Fruit fly (Drosophila melanogaster) whole organism, adult: ENCODE measurements around the gene lcs.

Experiments
- CG11617 ChIP-seq: fragments of 200-800 bp; sonication (Bioruptor generic); optimal IDR thresholded peaks from 2 replicates; lab custom pipeline; 2017; ENCODE audit warnings: mild to moderate bottlenecking, missing biosample characterization, missing genetic modification reagents, missing genetic modification characterization
- CG12768 ChIP-seq: fragments of 200-800 bp; sonication (Bioruptor generic); optimal IDR thresholded peaks from 2 replicates; lab custom pipeline; 2017; ENCODE audit warnings: missing biosample characterization, missing genetic modification characterization, mild to moderate bottlenecking, moderate library complexity, missing genetic modification reagents
- CG14711 ChIP-seq: fragments of 200-800 bp; sonication (Bioruptor generic); optimal IDR thresholded peaks from 2 replicates; lab custom pipeline; 2018; ENCODE audit warnings: missing biosample characterization, mild to moderate bottlenecking, missing genetic modification characterization, moderate library complexity
- CG1620 ChIP-seq: fragments of 200-800 bp; sonication (Bioruptor generic); optimal IDR thresholded peaks from 2 replicates; lab custom pipeline; 2016; ENCODE audit warnings: missing biosample characterization, missing genetic modification characterization
- CG33017 ChIP-seq: fragments of 200-800 bp; sonication (Bioruptor generic); optimal IDR thresholded peaks from 2 replicates; lab custom pipeline; 2018; ENCODE audit warnings: missing biosample characterization, mild to moderate bottlenecking, missing genetic modification characterization, moderate library complexity
- CG5204 ChIP-seq: fragments of 200-800 bp; sonication (Bioruptor generic); optimal IDR thresholded peaks from 2 replicates; lab custom pipeline; 2016; ENCODE audit warnings: missing biosample characterization, missing genetic modification characterization
- CG7045 ChIP-seq: fragments of 200-800 bp; sonication (Bioruptor generic); optimal IDR thresholded peaks from 2 replicates; lab custom pipeline; 2017; ENCODE audit warnings: missing biosample characterization, mild to moderate bottlenecking, missing genetic modification characterization
- CG7101 ChIP-seq: fragments of 200-800 bp; sonication (Bioruptor generic); optimal IDR thresholded peaks from 2 replicates; lab custom pipeline; 2018; ENCODE audit warnings: missing biosample characterization, mild to moderate bottlenecking, missing genetic modification characterization, moderate library complexity
- Clk ChIP-seq: fragments of 200-800 bp; sonication (Bioruptor generic); optimal IDR thresholded peaks from 2 replicates; lab custom pipeline; 2017; ENCODE audit warnings: missing biosample characterization, missing genetic modification characterization
- Crg-1 ChIP-seq: fragments of 200-800 bp; sonication (Bioruptor generic); optimal IDR thresholded peaks from 2 replicates; lab custom pipeline; 2016; ENCODE audit warnings: missing biosample characterization, missing genetic modification characterization
- Hr96 ChIP-seq: fragments of 200-800 bp; sonication (Bioruptor generic); optimal IDR thresholded peaks from 2 replicates; lab custom pipeline; 2016; ENCODE audit warnings: missing biosample characterization, missing genetic modification characterization
- Mnt ChIP-seq: fragments of 200-800 bp; sonication (Bioruptor generic); optimal IDR thresholded peaks from 2 replicates; lab custom pipeline; 2016; ENCODE audit warnings: missing biosample characterization, mild to moderate bottlenecking, missing genetic modification characterization
- bab1 ChIP-seq: fragments of 200-800 bp; sonication (Bioruptor generic); optimal IDR thresholded peaks from 3 replicates; lab custom pipeline; 2019; ENCODE audit warnings: missing biosample characterization, mild to moderate bottlenecking, missing genetic modification characterization, moderate library complexity
- cic ChIP-seq: fragments of 200-800 bp; sonication (Bioruptor generic); optimal IDR thresholded peaks from 2 replicates; lab custom pipeline; 2017; ENCODE audit warnings: missing biosample characterization, mild to moderate bottlenecking, missing genetic modification characterization, moderate library complexity
- cnc ChIP-seq, 2 experiments: fragments of >200 bp; optimal IDR thresholded peaks; 2 replicates each; lab custom pipeline; 2017
- kay ChIP-seq: fragments of 200-800 bp; sonication (Bioruptor generic); peaks from one replicate; lab custom pipeline; 2016; ENCODE audit warnings: missing biosample characterization, missing genetic modification characterization, borderline replicate concordance
- ovo ChIP-seq: fragments of 200-800 bp; sonication (Bioruptor generic); optimal IDR thresholded peaks from 2 replicates; lab custom pipeline; 2016; ENCODE audit warnings: missing biosample characterization, missing genetic modification characterization
- pad ChIP-seq: fragments of 200-800 bp; sonication (Bioruptor generic); optimal IDR thresholded peaks from 3 replicates; lab custom pipeline; 2017; ENCODE audit warnings: missing biosample characterization, missing genetic modification characterization, mild to moderate bottlenecking, moderate library complexity, missing genetic modification reagents
- tj ChIP-seq: fragments of 200-800 bp; sonication (Bioruptor generic); optimal IDR thresholded peaks from 3 replicates; lab custom pipeline; 2017; ENCODE audit warnings: missing biosample characterization, mild to moderate bottlenecking, missing genetic modification characterization, moderate library complexity
- toe ChIP-seq: fragments of 200-800 bp; sonication (Bioruptor generic); optimal IDR thresholded peaks from 2 replicates; lab custom pipeline; 2016; ENCODE audit warnings: missing biosample characterization, missing genetic modification characterization

lcs gene

DNA sequence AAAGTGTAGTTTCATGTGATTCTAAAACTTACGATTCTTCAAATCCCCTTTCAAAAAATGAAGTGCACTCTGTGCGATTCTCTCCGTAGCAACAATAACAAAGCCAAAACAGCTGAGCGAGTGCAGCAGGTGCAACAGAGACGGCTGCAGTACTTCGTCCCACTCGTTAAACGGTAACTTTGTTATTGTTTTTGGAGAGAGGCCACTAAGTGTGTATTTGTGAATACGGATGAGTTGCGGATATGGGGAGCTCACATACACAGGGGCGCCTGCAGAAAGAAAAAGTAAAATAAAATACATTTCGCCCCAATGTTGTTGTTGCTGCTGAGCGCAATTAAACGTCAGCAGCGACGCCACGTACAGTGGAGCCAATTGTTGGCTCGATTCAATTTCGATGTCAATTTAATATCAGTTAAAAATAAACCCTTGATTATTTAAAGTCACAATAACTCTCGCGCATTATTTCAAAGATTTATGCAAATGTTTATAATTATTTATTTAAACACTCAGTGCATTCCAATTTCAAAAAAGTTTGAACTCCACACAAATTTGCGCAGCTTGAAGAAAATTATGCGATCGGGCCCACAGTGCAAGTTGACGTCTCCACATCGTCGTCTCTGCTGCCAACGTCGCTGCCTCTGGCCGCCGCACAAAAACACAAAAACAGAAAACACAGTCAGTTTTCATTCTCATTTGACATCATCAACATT lies 29.6 kb downstream of the lcs start:
- peak; percentile 99 for TF ChIP-seq Crg-1 (GFP tag; lab: Kevin White, UChicago)
- peak; percentile 93 for TF ChIP-seq cic (GFP tag; lab: Kevin White, UChicago)
- TF ChIP-seq Clk (GFP tag; lab: Kevin White, UChicago) = peak; percentile 98
- peak; percentile 98 for TF ChIP-seq CG7045
- peak; percentile 96 for TF ChIP-seq tj (GFP tag; lab: Kevin White, UChicago)
- peak; percentile 96 for TF ChIP-seq CG14711 (tag; lab: Kevin White, UChicago)
- TF ChIP-seq toe (GFP tag; lab: Kevin White, UChicago) = peak; percentile 98
- peak; percentile 99 for TF ChIP-seq CG12768 (GFP tag; lab: Kevin White, UChicago)
- TF ChIP-seq CG1620 (GFP tag; lab: Kevin White, UChicago) = peak; percentile 99
- TF ChIP-seq pad = peak; percentile 96
- peak; percentile 99 for TF ChIP-seq CG7101 (tag; lab: Kevin White, UChicago)
- TF ChIP-seq Hr96 (GFP tag; lab: Kevin White, UChicago) = peak; percentile 100
- TF ChIP-seq cnc (optimal IDR thresholded peaks at IDR 0.05; lab: Kevin White, UChicago) = peak; percentile 40 to 67
- peak; percentile 99 for TF ChIP-seq ovo (GFP tag; lab: Kevin White, UChicago)
- peak; percentile 99 for TF ChIP-seq bab1 (GFP tag; lab: Kevin White, UChicago)
- TF ChIP-seq Mnt = peak; percentile 98
- peak; percentile 98 for TF ChIP-seq kay (GFP tag; lab: Kevin White, UChicago)
- peak; percentile 100 for TF ChIP-seq CG11617
- TF ChIP-seq CG33017 = peak; percentile 97
- TF ChIP-seq CG5204 (GFP tag; lab: Kevin White, UChicago) = peak; percentile 98

- peak; percentile 71 for TF ChIP-seq ovo (GFP tag; lab: Kevin White, UChicago)
- TF ChIP-seq pad = peak; percentile 93
- TF ChIP-seq Hr96 (GFP tag; lab: Kevin White, UChicago) = no peak
- peak; percentile 90 for TF ChIP-seq bab1 (GFP tag; lab: Kevin White, UChicago)
- peak; percentile 95 for TF ChIP-seq CG33017
- TF ChIP-seq CG7101 (tag; lab: Kevin White, UChicago) = peak; percentile 97
- TF ChIP-seq Mnt = peak; percentile 86
- TF ChIP-seq CG12768 (GFP tag; lab: Kevin White, UChicago) = peak; percentile 94
- TF ChIP-seq Clk (GFP tag; lab: Kevin White, UChicago) = peak; percentile 89
- TF ChIP-seq cnc (optimal IDR thresholded peaks at IDR 0.05; lab: Kevin White, UChicago) = no peak
- TF ChIP-seq CG5204 (GFP tag; lab: Kevin White, UChicago) = peak; percentile 56
- TF ChIP-seq cic (GFP tag; lab: Kevin White, UChicago) = peak; percentile 82
- peak; percentile 85 for TF ChIP-seq CG1620 (GFP tag; lab: Kevin White, UChicago)
- TF ChIP-seq CG11617 = peak; percentile 95
- peak; percentile 81 for TF ChIP-seq Crg-1 (GFP tag; lab: Kevin White, UChicago)
- peak; percentile 72 for TF ChIP-seq tj (GFP tag; lab: Kevin White, UChicago)
- peak; percentile 74 for TF ChIP-seq toe (GFP tag; lab: Kevin White, UChicago)
- peak; percentile 91 for TF ChIP-seq CG14711 (tag; lab: Kevin White, UChicago)
- peak; percentile 93 for TF ChIP-seq CG7045
- no peak for TF ChIP-seq kay (GFP tag; lab: Kevin White, UChicago)
Observed at dm6 chrX:21366311-21366990, 30.7 kb downstream of the lcs start.

DNA sequence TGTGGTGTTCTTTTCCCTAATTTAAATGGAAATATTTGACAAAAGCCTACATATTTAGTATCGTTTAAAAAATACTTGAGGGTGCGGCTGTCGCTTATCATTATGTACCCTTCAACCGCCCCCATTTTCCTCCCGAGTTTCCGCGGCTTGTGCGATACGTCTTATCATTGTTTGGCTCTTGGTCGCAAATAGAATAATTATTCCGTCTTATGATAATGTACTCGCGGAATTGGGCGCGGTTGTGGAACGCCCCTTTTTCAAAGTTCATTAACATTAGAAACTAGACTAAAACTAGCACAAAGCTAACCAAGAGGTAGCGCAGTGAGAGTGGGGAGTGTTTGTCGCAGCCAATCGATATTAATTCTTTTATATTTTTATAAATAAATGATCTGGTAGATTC lies 31.7 kb downstream of the lcs start:
- TF ChIP-seq Mnt (peak; percentile 18), cic (GFP tag; lab: Kevin White, UChicago) (peak; percentile 22), tj (GFP tag; lab: Kevin White, UChicago) (no peak)

DNA sequence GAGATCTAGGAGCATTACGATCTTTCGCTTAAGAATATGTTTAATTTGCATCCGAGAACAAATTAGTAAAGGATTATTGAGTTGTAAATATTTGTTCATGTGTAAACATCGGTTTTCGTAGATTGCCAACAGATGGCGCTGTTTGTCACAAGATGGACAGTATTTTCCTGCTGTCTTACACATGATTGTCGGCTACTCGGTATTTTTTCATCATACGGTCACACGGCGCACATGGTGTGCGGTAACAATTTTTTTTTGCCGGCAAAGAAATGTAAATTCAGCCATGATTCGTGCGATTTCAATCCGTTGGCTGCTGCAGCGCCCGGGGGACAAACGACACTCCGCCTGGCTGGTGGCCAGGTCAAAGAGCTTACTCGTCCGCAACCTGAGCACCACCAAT lies 34.2 kb downstream of the lcs start, which contains the start of the genes bbx and waw:
bbx (plus strand) TSS at position 151 of the 400 bp plus-strand sequence.
waw (plus strand) TSS at position 151 of the 400 bp plus-strand sequence.
- TF ChIP-seq CG5204 (GFP tag; lab: Kevin White, UChicago) (no peak), CG14711 (tag; lab: Kevin White, UChicago) (peak; percentile 21), CG7101 (tag; lab: Kevin White, UChicago) (peak; percentile 57), Mnt (peak; percentile 100), Hr96 (GFP tag; lab: Kevin White, UChicago) (no peak), toe (GFP tag; lab: Kevin White, UChicago) (no peak), CG12768 (GFP tag; lab: Kevin White, UChicago) (no peak), CG33017 (no peak), pad (peak; percentile 18), CG7045 (no peak), tj (GFP tag; lab: Kevin White, UChicago) (peak; percentile 5), Clk (GFP tag; lab: Kevin White, UChicago) (no peak), kay (GFP tag; lab: Kevin White, UChicago) (no peak), bab1 (GFP tag; lab: Kevin White, UChicago) (peak; percentile 52), CG1620 (GFP tag; lab: Kevin White, UChicago) (peak; percentile 57), cnc (optimal IDR thresholded peaks at IDR 0.05; lab: Kevin White, UChicago) (no peak), ovo (GFP tag; lab: Kevin White, UChicago) (no peak), CG11617 (peak; percentile 55), cic (GFP tag; lab: Kevin White, UChicago) (peak; percentile 14), Crg-1 (GFP tag; lab: Kevin White, UChicago) (peak; percentile 42)
